Fruit fly (Drosophila melanogaster) whole organism, embryonic: ENCODE measurements around the gene CG13605.

ENCODE experiments used
- Bgb ChIP-seq: fragments of 200-800 bp; sonication (Bioruptor generic); IDR thresholded peaks from 2 replicates; pipeline ENCODE4 v1.3.6; 2022; ENCODE audit warnings: missing biosample characterization, missing genetic modification characterization; ENCODE audit not compliant: partially characterized antibody
- CG11398 ChIP-seq: fragments of 200-800 bp; sonication (Bioruptor generic); optimal IDR thresholded peaks from 2 replicates; lab custom pipeline; 2016; ENCODE audit warnings: missing biosample characterization, missing genetic modification characterization
- CG15479 ChIP-seq: fragments of 200-800 bp; sonication (Bioruptor generic); optimal IDR thresholded peaks from 3 replicates; lab custom pipeline; 2019; ENCODE audit warnings: missing biosample characterization, mild to moderate bottlenecking, missing genetic modification characterization, moderate library complexity
- CG17829 ChIP-seq: fragments of 200-800 bp; optimal IDR thresholded peaks from 2 replicates; lab custom pipeline; 2019; ENCODE audit warnings: missing biosample characterization, mild to moderate bottlenecking, missing genetic modification characterization, moderate library complexity
- CG30020 ChIP-seq: fragments of 200-800 bp; optimal IDR thresholded peaks from 2 replicates; lab custom pipeline; 2019; ENCODE audit warnings: missing biosample characterization, mild to moderate bottlenecking, missing genetic modification characterization, moderate library complexity
- CG3163 ChIP-seq: fragments of 200-800 bp; sonication (Bioruptor generic); optimal IDR thresholded peaks from 3 replicates; lab custom pipeline; 2016; ENCODE audit warnings: missing biosample characterization, missing genetic modification characterization
- CG3407 ChIP-seq: fragments of 200-800 bp; sonication (Bioruptor generic); optimal IDR thresholded peaks from 2 replicates; lab custom pipeline; 2018; ENCODE audit warnings: missing biosample characterization, mild to moderate bottlenecking, missing genetic modification characterization
- CG3995 ChIP-seq: fragments of 200-800 bp; sonication (Bioruptor generic); optimal IDR thresholded peaks from 3 replicates; lab custom pipeline; 2016; ENCODE audit warnings: missing biosample characterization, missing genetic modification characterization
- CG5953 ChIP-seq: fragments of 200-800 bp; sonication (Bioruptor generic); IDR thresholded peaks from 2 replicates; pipeline ENCODE4 v1.3.6; 2022; ENCODE audit warnings: missing biosample characterization, missing genetic modification characterization
- CG6791 ChIP-seq: fragments of 200-800 bp; sonication (Bioruptor generic); IDR thresholded peaks from 3 replicates; pipeline ENCODE4 v1.3.6; 2022; ENCODE audit warnings: missing biosample characterization, missing genetic modification characterization; ENCODE audit not compliant: partially characterized antibody
- CG7372 ChIP-seq: fragments of 200-800 bp; sonication (Bioruptor generic); IDR thresholded peaks from 2 replicates; pipeline ENCODE4 v1.3.6; 2022; ENCODE audit warnings: missing biosample characterization, missing genetic modification characterization
- CG7556 ChIP-seq: fragments of 200-800 bp; sonication (Bioruptor generic); optimal IDR thresholded peaks from 2 replicates; lab custom pipeline; 2017; ENCODE audit warnings: missing biosample characterization, mild to moderate bottlenecking, missing genetic modification characterization
- CG8478 ChIP-seq: fragments of >200 bp; optimal IDR thresholded peaks from 2 replicates; lab custom pipeline; 2018
- CG9932 ChIP-seq: fragments of 200-800 bp; sonication (Bioruptor generic); IDR thresholded peaks from 2 replicates; pipeline ENCODE4 v1.3.6; 2022; ENCODE audit warnings: missing biosample characterization, missing genetic modification characterization
- D ChIP-seq, 2 experiments: fragments of 200-800 bp in 1 of 2; fragments of >200 bp in 1 of 2; sonication (Bioruptor generic) in 1 of 2; optimal IDR thresholded peaks; 2 replicates in 1 of 2; 3 replicates in 1 of 2; lab custom pipeline; 2017; ENCODE audit warnings: mild to moderate bottlenecking in 1 of 2, missing biosample characterization in 1 of 2, missing genetic modification characterization in 1 of 2, missing genetic modification reagents in 1 of 2
- Dad ChIP-seq: fragments of 200-800 bp; sonication (Bioruptor generic); optimal IDR thresholded peaks from 3 replicates; lab custom pipeline; 2016; ENCODE audit warnings: missing biosample characterization, missing genetic modification characterization
- Dll ChIP-seq: fragments of 200-800 bp; sonication (Bioruptor generic); IDR thresholded peaks from 4 replicates; pipeline ENCODE4 v1.3.6; 2022; ENCODE audit warnings: missing biosample characterization, missing genetic modification characterization; ENCODE audit not compliant: partially characterized antibody
- Doc2 ChIP-seq: fragments of 200-800 bp; sonication (Bioruptor generic); IDR thresholded peaks from 2 replicates; pipeline ENCODE4 v1.3.6; 2022; ENCODE audit warnings: missing biosample characterization, missing genetic modification characterization
- ERR ChIP-seq: fragments of 200-800 bp; sonication (Bioruptor generic); optimal IDR thresholded peaks from 2 replicates; lab custom pipeline; 2016; ENCODE audit warnings: missing biosample characterization, missing genetic modification characterization
- H15 ChIP-seq: fragments of 200-800 bp; sonication (Bioruptor generic); IDR thresholded peaks from 3 replicates; pipeline ENCODE4 v1.3.6; 2022; ENCODE audit warnings: missing biosample characterization, missing genetic modification characterization
- HLH3B ChIP-seq: fragments of 200-800 bp; sonication (Bioruptor generic); IDR thresholded peaks from 2 replicates; pipeline ENCODE4 v1.3.6; 2022; ENCODE audit warnings: missing biosample characterization, missing genetic modification characterization
- HLHmδ ChIP-seq: fragments of 200-800 bp; sonication (Bioruptor generic); optimal IDR thresholded peaks from 2 replicates; lab custom pipeline; 2018; ENCODE audit warnings: missing biosample characterization, mild to moderate bottlenecking, missing genetic modification characterization, moderate library complexity
- Jarid2 ChIP-seq: fragments of 200-800 bp; sonication (Bioruptor generic); optimal IDR thresholded peaks from 3 replicates; lab custom pipeline; 2017; ENCODE audit warnings: mild to moderate bottlenecking, missing biosample characterization, missing genetic modification reagents, missing genetic modification characterization
- Kr ChIP-seq: fragments of 200-800 bp; sonication (Bioruptor generic); optimal IDR thresholded peaks from 2 replicates; lab custom pipeline; 2017; ENCODE audit warnings: missing biosample characterization, mild to moderate bottlenecking, missing genetic modification characterization
- NFAT ChIP-seq: fragments of 200-800 bp; sonication (Bioruptor generic); IDR thresholded peaks from 2 replicates; pipeline ENCODE4 v1.3.6; 2022; ENCODE audit warnings: missing biosample characterization, missing genetic modification characterization
- NfI ChIP-seq: fragments of 200-800 bp; sonication (Bioruptor generic); optimal IDR thresholded peaks from 3 replicates; lab custom pipeline; 2018; ENCODE audit warnings: missing biosample characterization, mild to moderate bottlenecking, missing genetic modification characterization, moderate library complexity
- Sox100B ChIP-seq: fragments of 200-800 bp; sonication (Bioruptor generic); optimal IDR thresholded peaks from 3 replicates; lab custom pipeline; 2018; ENCODE audit warnings: missing biosample characterization, mild to moderate bottlenecking, missing genetic modification characterization
- al ChIP-seq: fragments of 200-800 bp; sonication (Bioruptor generic); IDR thresholded peaks from 2 replicates; pipeline ENCODE4 v1.3.6; 2022; ENCODE audit warnings: missing biosample characterization, missing genetic modification characterization
- amos ChIP-seq: fragments of 200-800 bp; sonication (Bioruptor generic); IDR thresholded peaks from 2 replicates; pipeline ENCODE4 v1.3.6; 2022; ENCODE audit warnings: missing biosample characterization, missing genetic modification characterization; ENCODE audit not compliant: partially characterized antibody
- ap ChIP-seq: fragments of 200-800 bp; sonication (Bioruptor generic); IDR thresholded peaks from 2 replicates; pipeline ENCODE4 v1.3.6; 2022; ENCODE audit warnings: missing biosample characterization, missing genetic modification characterization
- bcd ChIP-seq: fragments of 200-800 bp; sonication (Bioruptor generic); optimal IDR thresholded peaks from 2 replicates; lab custom pipeline; 2017; ENCODE audit warnings: missing biosample characterization, mild to moderate bottlenecking, missing genetic modification characterization
- chn ChIP-seq: fragments of 200-800 bp; sonication (Bioruptor generic); optimal IDR thresholded peaks from 2 replicates; lab custom pipeline; 2016; ENCODE audit warnings: missing biosample characterization, missing genetic modification characterization
- dm ChIP-seq: fragments of 200-800 bp; sonication (Bioruptor generic); optimal IDR thresholded peaks from 3 replicates; lab custom pipeline; 2016; ENCODE audit warnings: missing biosample characterization, missing genetic modification characterization
- fd3F ChIP-seq: fragments of 200-800 bp; sonication (Bioruptor generic); optimal IDR thresholded peaks from 2 replicates; lab custom pipeline; 2018; ENCODE audit warnings: missing biosample characterization, mild to moderate bottlenecking, missing genetic modification characterization, moderate library complexity
- fd64A ChIP-seq: fragments of 200-800 bp; sonication (Bioruptor generic); optimal IDR thresholded peaks from 3 replicates; lab custom pipeline; 2018; ENCODE audit warnings: missing biosample characterization, mild to moderate bottlenecking, missing genetic modification characterization
- fu2 ChIP-seq: fragments of 200-800 bp; sonication (Bioruptor generic); optimal IDR thresholded peaks from 2 replicates; lab custom pipeline; 2016; ENCODE audit warnings: missing biosample characterization, missing genetic modification characterization
- kni ChIP-seq: fragments of 200-800 bp; sonication (Bioruptor generic); optimal IDR thresholded peaks from 3 replicates; lab custom pipeline; 2017; ENCODE audit warnings: mild to moderate bottlenecking, missing biosample characterization, missing genetic modification reagents, missing genetic modification characterization
- knrl ChIP-seq: fragments of 200-800 bp; sonication (Bioruptor generic); IDR thresholded peaks from 3 replicates; pipeline ENCODE4 v1.3.6; 2022; ENCODE audit warnings: missing biosample characterization, missing genetic modification characterization; ENCODE audit not compliant: partially characterized antibody
- lab ChIP-seq: fragments of 200-800 bp; sonication (Bioruptor generic); optimal IDR thresholded peaks from 3 replicates; lab custom pipeline; 2017; ENCODE audit warnings: missing biosample characterization, missing genetic modification characterization, mild to moderate bottlenecking, moderate library complexity, missing genetic modification reagents
- lmd ChIP-seq: fragments of 200-800 bp; sonication (Bioruptor generic); IDR thresholded peaks from 2 replicates; pipeline ENCODE4 v1.3.6; 2022; ENCODE audit warnings: missing biosample characterization, missing genetic modification characterization
- pan ChIP-seq, 4 experiments: fragments of >200 bp in 3 of 4; fragments of 200-800 bp in 1 of 4; sonication (Bioruptor generic) in 1 of 4; optimal IDR thresholded peaks in 3 of 4; IDR thresholded peaks in 1 of 4; 2 replicates each; pipeline versions ENCODE4 v1.3.6 to Lab custom; 2017 to 2022; ENCODE audit warnings: missing biosample characterization in 2 of 4, missing genetic modification characterization in 2 of 4, mixed read lengths in 1 of 4
- pros ChIP-seq: fragments of 200-800 bp; sonication (Bioruptor generic); optimal IDR thresholded peaks from 3 replicates; lab custom pipeline; 2019; ENCODE audit warnings: missing biosample characterization, mild to moderate bottlenecking, missing genetic modification characterization, moderate library complexity
- ranshi ChIP-seq: fragments of 200-800 bp; sonication (Bioruptor generic); IDR thresholded peaks from 2 replicates; pipeline ENCODE4 v1.3.6; 2022; ENCODE audit warnings: missing biosample characterization, missing genetic modification characterization
- slbo ChIP-seq: fragments of 200-800 bp; sonication (Bioruptor generic); IDR thresholded peaks from 2 replicates; pipeline ENCODE4 v1.3.6; 2022; ENCODE audit warnings: missing biosample characterization, missing genetic modification characterization
- sna ChIP-seq: fragments of 200-800 bp; sonication (Bioruptor generic); IDR thresholded peaks from 2 replicates; pipeline ENCODE4 v1.3.6; 2022; ENCODE audit warnings: missing biosample characterization, missing genetic modification characterization; ENCODE audit not compliant: partially characterized antibody
- tio ChIP-seq: fragments of 200-800 bp; sonication (Bioruptor generic); optimal IDR thresholded peaks from 2 replicates; lab custom pipeline; 2017; ENCODE audit warnings: missing biosample characterization, missing genetic modification characterization, inconsistent platforms
- ttk ChIP-seq: fragments of 200-800 bp; sonication (Bioruptor generic); IDR thresholded peaks from 2 replicates; pipeline ENCODE4 v2.1.2; 2022; ENCODE audit warnings: missing biosample characterization, missing genetic modification characterization
- vfl ChIP-seq: fragments of 200-800 bp; sonication (Bioruptor generic); optimal IDR thresholded peaks from 2 replicates; lab custom pipeline; 2016; ENCODE audit warnings: missing biosample characterization, missing genetic modification characterization
- zfh2 ChIP-seq: fragments of 200-800 bp; sonication (Bioruptor generic); optimal IDR thresholded peaks from 2 replicates; lab custom pipeline; 2016; ENCODE audit warnings: missing biosample characterization, missing genetic modification characterization

Gene CG13605

DNA sequence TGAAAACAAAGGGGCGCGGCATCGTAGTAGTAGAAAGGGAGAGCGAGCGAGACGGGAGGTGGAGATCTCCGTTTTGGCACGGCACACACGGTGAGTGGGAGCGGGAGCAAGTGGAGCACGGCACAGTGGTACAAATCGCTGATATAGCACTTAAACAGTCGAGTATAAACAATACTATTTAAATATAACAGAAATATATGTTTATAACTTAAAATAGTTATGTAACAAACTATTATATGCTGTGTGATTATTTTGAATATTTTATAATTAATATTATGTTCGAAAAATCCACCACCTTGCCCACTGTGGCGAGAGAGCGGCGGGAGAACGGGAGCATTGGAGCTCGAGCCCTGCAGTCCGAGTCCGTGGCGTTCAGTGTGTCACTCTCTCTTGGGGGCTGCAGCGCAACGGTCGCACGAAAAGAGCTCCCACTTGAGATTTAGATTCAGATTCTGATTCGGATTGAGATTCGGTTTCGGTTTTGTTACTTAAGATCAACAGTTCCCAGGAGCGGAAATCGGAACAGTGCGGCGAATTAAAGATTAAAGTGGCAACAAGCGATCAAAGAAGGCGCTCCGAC is 28.9 kb upstream of the CG13605 start, which contains the start of gene Kal1 (continued):
- TF ChIP-seq vfl (GFP tag; lab: Kevin White, UChicago) (no peak), Dad (GFP tag; lab: Kevin White, UChicago) (peak; percentile 7), pros (GFP tag; lab: Kevin White, UChicago) (no peak), ERR (GFP tag; lab: Kevin White, UChicago) (no peak), pan (optimal IDR thresholded peaks at IDR 0.05; lab: Kevin White, UChicago) (no peak), pan (GFP tag; optimal IDR thresholded peaks at IDR 0.05 in 1 of 2, IDR thresholded peaks at IDR 0.05 in 1 of 2) (peak in 1 of 2 experiments; percentile 94), CG11398 (GFP tag; lab: Kevin White, UChicago) (no peak), amos (GFP tag; lab: Robert Waterston, UW) (no peak), CG3995 (GFP tag; lab: Kevin White, UChicago) (peak; percentile 25), CG7372 (GFP tag; lab: Robert Waterston, UW) (peak; percentile 73), D (optimal IDR thresholded peaks at IDR 0.05; lab: Kevin White, UChicago) (no peak), D (GFP tag; optimal IDR thresholded peaks at IDR 0.05; lab: Kevin White, UChicago) (peak; percentile 97), NFAT (GFP tag; lab: Robert Waterston, UW) (peak; percentile 44; the same call in 1 of the 2 replicates), sna (GFP tag; lab: Robert Waterston, UW) (peak; percentile 59; the same call in 1 of the 2 replicates), Bgb (GFP tag; lab: Robert Waterston, UW) (no peak), Jarid2 (GFP tag; lab: Kevin White, UChicago) (peak; percentile 69), CG6791 (GFP tag; lab: Robert Waterston, UW) (no peak), tio (peak; percentile 80), lab (peak; percentile 96), kni (peak; percentile 58), CG8478 (lab: Kevin White, UChicago) (no peak), Kr (no peak), fd64A (GFP tag; lab: Kevin White, UChicago) (peak; percentile 90), fd3F (GFP tag; lab: Kevin White, UChicago) (peak; percentile 80), dm (GFP tag; lab: Kevin White, UChicago) (no peak), fu2 (GFP tag; lab: Kevin White, UChicago) (no peak), al (peak; percentile 54; the same call in 1 of the 2 replicates), Doc2 (GFP tag; lab: Robert Waterston, UW) (peak; percentile 65; the same call in 1 of the 2 replicates), chn (GFP tag; lab: Kevin White, UChicago) (peak; percentile 49), CG17829 (peak; percentile 95), CG5953 (GFP tag; lab: Robert Waterston, UW) (peak; percentile 87), lmd (GFP tag; lab: Robert Waterston, UW) (peak; percentile 90), Sox100B (GFP tag; lab: Kevin White, UChicago) (peak; percentile 95), slbo (GFP tag; lab: Robert Waterston, UW) (peak; percentile 80), CG15479 (GFP tag; lab: Kevin White, UChicago) (no peak), ap (peak; percentile 89), Dll (GFP tag; lab: Robert Waterston, UW) (0 out of 4 replicates have a peak, but pooled peaks have one; percentile 44), ttk (GFP tag; lab: Robert Waterston, UW) (peak; percentile 90), CG9932 (GFP tag; lab: Robert Waterston, UW) (peak; percentile 51), bcd (GFP tag; lab: Kevin White, UChicago) (peak; percentile 90), CG3163 (GFP tag; lab: Kevin White, UChicago) (no peak), CG30020 (tag; lab: Kevin White, UChicago) (peak; percentile 64), HLHmδ (no peak), CG3407 (GFP tag; lab: Kevin White, UChicago) (peak; percentile 94), HLH3B (peak; percentile 96), ranshi (GFP tag; lab: Robert Waterston, UW) (peak; percentile 90), H15 (GFP tag; lab: Robert Waterston, UW) (peak; percentile 90), zfh2 (GFP tag; lab: Kevin White, UChicago) (no peak), CG7556 (GFP tag; lab: Kevin White, UChicago) (peak; percentile 94), knrl (GFP tag; lab: Robert Waterston, UW) (0 out of 3 replicates have a peak, but pooled peaks have one; percentile 38), NfI (GFP tag; lab: Kevin White, UChicago) (peak; percentile 83)
